Worm (Caenorhabditis elegans): ENCODE data around the gene col-43.

col-43 gene

DNA sequence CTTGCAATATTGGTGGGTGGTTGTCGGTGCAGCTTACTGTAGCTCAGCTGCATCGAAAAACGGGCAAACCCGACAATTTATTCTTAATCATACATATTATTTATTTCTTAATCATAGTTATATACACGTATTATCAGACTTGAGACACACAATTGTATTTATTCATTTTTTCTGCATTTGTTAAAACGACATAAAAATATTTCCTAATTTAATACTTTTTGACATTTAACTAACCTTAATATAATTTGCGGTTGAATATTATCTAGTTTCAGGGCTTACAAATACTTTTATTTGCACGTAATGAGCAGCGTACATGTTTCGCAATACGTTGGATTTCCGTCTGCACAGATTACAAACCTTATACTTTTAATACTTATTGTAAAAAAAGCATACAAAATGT, 7.6 kb upstream of the col-43 start, which contains the start of gene str-138:
Gene str-138 (plus strand): TSS at position 301 of the 400 bp plus-strand sequence.
- TF ChIP-seq him-1 (tag; optimal IDR thresholded peaks at IDR 0.05) (no peak), dao-5 (tag; optimal IDR thresholded peaks at IDR 0.05) (no peak), W03F9.2 (tag; optimal IDR thresholded peaks at IDR 0.05) (no peak)

DNA sequence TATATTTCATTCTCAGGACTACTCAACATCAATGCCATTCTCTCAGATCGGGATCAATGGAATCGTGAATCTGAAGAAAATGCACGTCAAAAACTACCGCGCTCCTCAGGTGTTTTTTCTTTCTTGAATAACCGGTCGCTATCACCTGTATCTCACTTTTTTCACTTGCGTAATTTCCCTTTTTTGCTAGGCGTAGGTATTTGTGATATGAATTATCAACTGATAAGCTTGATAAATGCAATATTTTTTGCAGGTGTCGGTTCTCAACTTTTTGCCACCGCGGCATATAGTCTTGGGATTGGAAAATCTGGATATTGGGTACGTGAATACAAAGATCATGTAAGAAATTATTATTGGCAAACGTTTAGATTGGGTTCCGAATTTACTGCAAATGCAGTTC, 4.5 kb upstream of the col-43 start:
- TF ChIP-seq dao-5 (tag; optimal IDR thresholded peaks at IDR 0.05) (no peak), him-1 (tag; optimal IDR thresholded peaks at IDR 0.05) (no peak), W03F9.2 (tag; optimal IDR thresholded peaks at IDR 0.05) (no peak)

DNA sequence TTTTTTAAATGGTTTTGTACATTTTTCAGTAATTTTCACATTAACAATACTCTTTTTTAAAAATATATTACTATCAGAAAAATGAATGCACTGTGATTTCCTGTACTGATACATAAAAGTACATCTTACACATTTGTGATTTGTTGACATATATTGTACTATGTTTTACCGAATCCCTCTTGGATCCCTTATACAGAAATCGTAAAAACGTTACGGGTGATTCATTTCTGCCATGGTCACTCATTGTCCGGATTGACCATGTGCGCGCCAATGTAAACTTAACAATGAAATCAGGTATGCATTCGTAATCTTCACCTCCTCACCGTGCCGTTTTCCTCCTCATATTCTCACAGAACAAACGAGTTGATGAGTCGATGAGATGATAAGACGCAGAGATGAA, 3.4 kb upstream of the col-43 start, which contains the start of gene ZC513.2:
Gene ZC513.2 (plus strand): TSS at position 301 of the 400 bp plus-strand sequence.
- TF ChIP-seq W03F9.2 (tag; optimal IDR thresholded peaks at IDR 0.05) (no peak), dao-5 (tag; optimal IDR thresholded peaks at IDR 0.05) (no peak), him-1 (tag; optimal IDR thresholded peaks at IDR 0.05) (no peak)

DNA sequence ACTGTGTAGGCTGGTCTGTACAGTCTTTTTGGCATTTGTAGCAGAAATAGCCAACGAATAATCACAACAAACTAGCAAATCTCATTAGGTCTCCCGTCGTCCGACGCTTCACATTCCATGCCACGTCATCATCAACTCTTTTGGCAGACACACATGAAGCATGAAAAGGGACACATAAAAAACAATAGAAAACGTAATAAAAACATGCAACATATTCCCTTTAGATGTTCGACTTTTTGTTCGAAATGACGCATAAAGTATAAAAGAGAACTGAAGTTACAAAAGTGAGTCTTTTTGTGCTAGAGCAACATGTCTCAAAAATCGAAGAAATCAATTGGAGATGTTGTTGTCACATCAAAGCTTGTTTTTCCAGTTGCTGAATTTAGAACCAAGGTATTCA, 1.1 kb upstream of the col-43 start, which contains the start of gene sth-1:
Gene sth-1 (plus strand): TSS at position 301 of the 400 bp plus-strand sequence.
- no peak for TF ChIP-seq W03F9.2 (tag; optimal IDR thresholded peaks at IDR 0.05)
- no peak for TF ChIP-seq him-1 (tag; optimal IDR thresholded peaks at IDR 0.05)
- no peak for TF ChIP-seq dao-5 (tag; optimal IDR thresholded peaks at IDR 0.05)

DNA sequence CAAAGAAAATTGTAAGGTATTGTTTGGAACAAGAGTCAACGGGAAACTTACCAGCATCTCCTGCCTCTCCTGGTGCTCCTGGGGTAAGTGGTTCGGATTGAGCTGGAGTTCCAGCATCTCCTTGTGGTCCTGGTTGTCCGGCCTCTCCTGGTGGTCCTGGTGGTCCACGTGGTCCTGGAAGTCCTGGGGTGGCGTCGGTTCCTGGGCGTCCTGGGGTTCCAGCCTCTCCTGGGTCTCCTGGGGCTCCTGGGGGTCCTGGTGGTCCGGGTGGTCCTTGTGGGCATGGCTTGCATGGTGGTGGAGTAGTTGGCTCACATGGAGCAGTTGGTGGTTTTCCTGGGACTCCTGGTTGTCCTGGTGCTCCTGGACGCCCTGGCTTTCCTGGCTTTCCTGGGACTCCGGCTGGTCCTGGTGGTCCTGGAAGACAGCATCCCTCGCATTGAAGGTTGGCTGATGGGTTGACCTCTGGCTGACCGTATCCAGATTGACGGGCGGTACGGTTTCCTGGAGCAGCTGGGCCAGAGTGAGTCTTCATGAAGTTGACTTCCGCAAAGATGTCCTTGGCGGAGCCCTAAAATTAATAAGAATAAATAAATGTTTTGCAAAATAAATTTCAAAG, 543 bp downstream of the col-43 start:
- TF ChIP-seq him-1 (tag; optimal IDR thresholded peaks at IDR 0.05): no peak
- no peak for TF ChIP-seq dao-5 (tag; optimal IDR thresholded peaks at IDR 0.05)

DNA sequence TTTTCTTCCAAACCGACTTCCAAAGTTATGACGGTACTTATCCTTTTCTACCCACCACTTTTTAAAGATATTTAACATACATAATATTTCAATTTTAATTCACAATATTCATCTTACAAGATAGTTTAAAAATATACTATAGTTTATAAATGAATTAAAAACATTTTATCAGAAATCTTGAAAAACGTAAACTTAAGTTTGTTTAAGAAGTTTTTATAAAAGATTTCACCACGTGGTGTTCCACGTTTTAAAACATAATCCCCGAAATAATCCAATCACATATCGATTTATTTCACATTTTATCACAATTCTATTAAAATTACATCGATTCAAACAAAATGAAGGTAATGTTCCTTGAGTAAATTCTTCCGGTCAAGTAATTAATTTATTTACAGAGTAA, 4.0 kb downstream of the col-43 start, which contains the start of gene ZC513.3:
Gene ZC513.3 (plus strand): TSS at position 301 of the 400 bp plus-strand sequence.
- TF ChIP-seq dao-5 (tag; optimal IDR thresholded peaks at IDR 0.05) (no peak), him-1 (tag; optimal IDR thresholded peaks at IDR 0.05) (no peak), W03F9.2 (tag; optimal IDR thresholded peaks at IDR 0.05) (no peak)

DNA sequence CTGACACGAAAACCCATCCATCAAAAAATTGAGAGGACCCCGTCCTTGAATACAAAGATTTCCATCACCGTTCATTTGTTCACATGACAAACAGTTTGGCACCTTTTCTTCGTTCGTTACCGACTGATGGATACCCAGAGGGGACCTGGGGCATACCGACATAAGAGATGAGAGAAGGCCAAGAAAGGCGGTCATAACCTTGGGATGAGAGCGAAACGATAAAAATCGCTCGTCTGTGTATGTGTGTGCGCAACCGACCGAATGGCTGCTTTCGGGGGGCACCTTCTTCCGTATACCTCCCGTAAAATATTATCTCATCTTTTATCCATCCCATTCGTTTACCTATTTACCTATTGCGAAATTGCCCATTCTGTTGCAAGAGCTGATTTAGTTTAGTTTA, 5.8 kb downstream of the col-43 start:
- no peak for TF ChIP-seq him-1 (tag; optimal IDR thresholded peaks at IDR 0.05)
- no peak for TF ChIP-seq W03F9.2 (tag; optimal IDR thresholded peaks at IDR 0.05)
- TF ChIP-seq dao-5 (tag; optimal IDR thresholded peaks at IDR 0.05): no peak

DNA sequence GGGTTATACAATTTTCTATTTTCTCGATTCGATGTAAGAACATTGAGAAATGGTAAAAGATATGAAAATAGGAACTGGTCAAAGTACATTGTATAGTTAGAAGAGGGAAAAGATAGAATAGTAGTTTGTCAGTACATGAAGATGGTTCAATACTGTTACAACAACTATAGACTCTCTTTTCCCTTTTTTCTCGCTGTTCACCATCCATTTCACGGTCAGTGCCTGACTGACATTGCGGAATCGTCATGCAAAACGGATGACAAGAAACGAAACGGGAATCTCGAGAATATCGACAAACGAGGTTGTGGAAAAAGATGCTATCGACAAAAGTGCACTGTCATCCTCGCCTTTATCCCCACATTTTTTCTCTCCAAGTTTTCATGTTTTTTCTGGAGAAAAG, 7.0 kb downstream of the col-43 start:
- TF ChIP-seq W03F9.2 (tag; optimal IDR thresholded peaks at IDR 0.05) (no peak), him-1 (tag; optimal IDR thresholded peaks at IDR 0.05) (no peak), dao-5 (tag; optimal IDR thresholded peaks at IDR 0.05) (no peak)

DNA sequence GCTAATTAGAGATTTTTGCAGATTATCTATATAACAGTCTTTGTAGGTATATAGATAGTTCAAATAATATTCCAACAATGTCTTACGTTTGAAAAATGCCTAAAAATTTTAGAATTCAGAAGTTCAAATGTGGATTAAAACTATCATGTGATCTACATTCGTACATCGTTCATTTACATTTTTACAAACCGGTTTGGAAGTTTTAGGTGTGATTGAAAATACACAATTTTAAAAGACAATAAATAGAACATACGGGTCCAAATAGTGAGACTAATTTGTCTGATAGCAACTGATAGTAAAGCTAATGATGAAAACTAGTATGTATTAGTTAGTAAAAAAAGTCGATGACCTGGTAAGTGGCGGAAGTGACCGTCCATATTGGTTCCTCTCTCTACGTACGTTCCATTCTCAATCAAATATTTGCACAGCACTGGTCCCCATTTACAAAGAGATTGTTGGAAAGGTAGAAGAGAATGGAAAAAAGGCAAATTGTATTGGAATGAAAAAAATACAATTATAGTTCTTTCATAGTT, 9.3 kb downstream of the col-43 start:
- TF ChIP-seq dao-5 (tag; optimal IDR thresholded peaks at IDR 0.05): no peak
- no peak for TF ChIP-seq him-1 (tag; optimal IDR thresholded peaks at IDR 0.05)
- TF ChIP-seq W03F9.2 (tag; optimal IDR thresholded peaks at IDR 0.05): no peak

DNA sequence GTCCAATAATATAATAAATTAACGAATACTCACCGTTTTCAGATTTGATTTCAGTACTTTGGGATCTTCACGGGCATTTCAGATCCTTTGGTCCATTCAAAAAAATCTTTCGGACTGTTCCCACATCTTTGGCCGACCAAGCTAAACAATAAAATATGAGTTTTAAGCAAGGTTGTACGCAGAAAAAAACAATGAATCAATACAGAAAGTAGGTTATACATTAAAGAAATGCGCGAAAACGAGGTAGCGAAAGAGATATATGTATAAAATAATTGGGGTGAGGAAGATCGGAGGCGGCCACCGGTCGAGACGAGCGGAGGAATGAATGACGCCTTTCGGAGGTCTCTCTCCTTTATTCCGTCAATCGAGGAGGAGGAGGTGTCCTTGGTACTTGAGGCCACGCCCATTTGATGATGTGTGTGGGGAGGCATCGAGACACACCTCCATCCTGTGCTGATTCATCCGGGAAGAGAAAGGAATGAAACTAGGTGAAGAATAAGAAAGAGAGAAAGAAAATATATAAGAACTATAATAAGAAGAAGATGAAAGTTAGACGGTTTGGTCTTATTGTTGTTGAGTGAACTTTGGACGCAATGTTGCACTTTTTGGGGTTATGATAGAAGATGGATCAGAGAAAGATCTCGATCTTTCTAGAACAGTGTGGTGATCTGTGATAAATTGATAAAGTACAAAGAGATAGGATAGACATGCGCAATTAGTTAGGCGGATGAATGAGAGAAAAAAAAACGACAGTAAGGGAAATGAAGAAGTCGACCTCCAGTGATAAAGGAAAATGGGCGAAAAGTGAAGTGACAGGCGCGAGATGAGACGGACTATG, 10.2 kb downstream of the col-43 start:
- no peak for TF ChIP-seq him-1 (tag; optimal IDR thresholded peaks at IDR 0.05)
- TF ChIP-seq W03F9.2 (tag; optimal IDR thresholded peaks at IDR 0.05): no peak
- TF ChIP-seq dao-5 (tag; optimal IDR thresholded peaks at IDR 0.05): no peak

DNA sequence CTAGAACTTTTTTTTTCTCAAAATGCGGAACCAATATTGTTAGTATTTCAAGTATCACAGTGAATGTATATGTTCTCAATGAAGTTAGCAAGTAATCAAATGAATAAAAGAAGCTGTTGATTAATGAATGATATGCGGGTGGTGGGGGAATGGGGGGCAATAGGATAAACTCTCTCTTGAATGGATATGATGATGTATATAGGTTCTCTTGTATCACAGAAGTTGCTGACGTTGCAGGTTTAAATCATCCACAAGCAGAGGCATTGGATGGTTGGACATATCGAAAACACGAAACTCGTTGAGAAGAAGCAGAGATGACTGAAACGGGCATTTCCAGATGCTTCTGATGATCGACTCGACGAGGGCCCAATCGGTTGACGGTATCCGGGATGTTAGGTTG, 11.1 kb downstream of the col-43 start:
- no peak for TF ChIP-seq him-1 (tag; optimal IDR thresholded peaks at IDR 0.05)
- TF ChIP-seq W03F9.2 (tag; optimal IDR thresholded peaks at IDR 0.05): no peak
- no peak for TF ChIP-seq dao-5 (tag; optimal IDR thresholded peaks at IDR 0.05)

DNA sequence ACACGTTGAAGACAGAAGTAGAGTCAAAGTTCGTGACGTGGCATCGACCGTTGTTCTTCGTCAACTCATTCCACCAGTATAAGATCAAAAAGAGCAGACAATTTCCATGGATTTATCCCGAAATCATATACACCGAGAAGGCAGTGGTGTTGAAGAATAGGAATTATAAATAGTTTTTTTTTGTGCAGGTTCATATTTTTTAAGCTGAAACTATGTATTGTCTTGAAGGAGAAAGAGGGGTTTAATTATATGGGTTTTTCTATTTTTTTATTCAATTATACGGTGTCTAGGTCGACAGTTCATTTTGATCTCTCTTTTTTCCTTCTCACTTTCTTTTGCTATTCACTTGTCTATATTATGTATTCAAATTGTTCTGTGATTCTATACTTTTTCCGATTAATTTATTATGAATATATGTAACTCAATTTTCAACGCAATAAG, 11.6 kb downstream of the col-43 start:
- TF ChIP-seq W03F9.2 (tag; optimal IDR thresholded peaks at IDR 0.05) (no peak), dao-5 (tag; optimal IDR thresholded peaks at IDR 0.05) (no peak), him-1 (tag; optimal IDR thresholded peaks at IDR 0.05) (no peak)

DNA sequence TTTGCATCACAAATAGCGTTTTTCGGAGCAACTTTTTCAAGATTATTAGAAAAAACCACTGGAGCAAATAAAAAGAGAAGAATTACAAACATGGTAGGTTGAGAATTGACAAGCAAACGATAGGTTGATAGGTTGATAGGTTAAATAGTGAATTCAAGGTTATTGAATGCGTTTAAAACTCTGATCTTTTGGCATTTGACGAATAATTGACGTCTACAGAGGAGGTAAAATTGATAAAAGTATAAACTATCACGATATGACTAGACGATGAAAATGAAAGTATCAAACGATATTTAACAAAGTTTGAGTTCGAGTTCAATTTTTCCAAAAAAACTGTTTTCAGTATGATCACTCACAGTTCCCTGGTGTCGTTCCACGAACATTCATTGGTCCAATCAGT, 14.8 kb downstream of the col-43 start, which contains the start of gene ZC513.14:
Gene ZC513.14 (minus strand): TSS at position 101 of the 400 bp plus-strand sequence.
- TF ChIP-seq him-1 (tag; optimal IDR thresholded peaks at IDR 0.05) (no peak), dao-5 (tag; optimal IDR thresholded peaks at IDR 0.05) (no peak), W03F9.2 (tag; optimal IDR thresholded peaks at IDR 0.05) (no peak)

DNA sequence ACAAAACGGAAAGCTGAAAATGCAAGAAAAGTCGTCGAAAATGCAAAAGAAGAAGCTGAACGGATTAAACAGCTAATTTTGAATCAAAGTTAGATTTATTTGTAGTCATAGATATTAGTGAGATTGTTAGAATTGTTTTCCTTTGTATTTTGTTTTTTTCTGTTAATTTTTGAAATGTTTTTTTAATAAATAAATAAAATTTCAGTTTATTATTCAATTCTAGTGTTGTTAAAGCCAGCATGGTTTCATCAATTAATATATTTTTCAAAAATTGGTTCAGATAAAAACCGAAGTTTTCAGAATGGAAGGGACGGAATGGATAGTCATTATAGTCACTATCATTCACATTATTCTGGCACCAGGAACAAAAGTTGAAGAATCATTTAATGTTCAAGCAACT, 15.9 kb downstream of the col-43 start, which contains the start of gene algn-12:
Gene algn-12 (plus strand): TSS at position 301 of the 400 bp plus-strand sequence.
- TF ChIP-seq W03F9.2 (tag; optimal IDR thresholded peaks at IDR 0.05) (no peak), him-1 (tag; optimal IDR thresholded peaks at IDR 0.05) (no peak), dao-5 (tag; optimal IDR thresholded peaks at IDR 0.05) (no peak)
